Worm (Caenorhabditis elegans) whole organism, L3 larva: Measurements from ENCODE around the gene F36H9.5.
"Not testable (repeated sequence)": the region's sequence is repeated elsewhere in the genome, so short reads cannot be mapped to it uniquely, and the experiment has no call there.

Experiments
- ZK546.5 ChIP-seq: sonication (generic microtip); optimal IDR thresholded peaks from 2 replicates; lab custom pipeline; 2017; ENCODE audit warnings: missing biosample characterization, missing genetic modification characterization
- aly-2 ChIP-seq: fragments of 150-350 bp; optimal IDR thresholded peaks from 2 replicates; lab custom pipeline; 2014; ENCODE audit warnings: missing biosample characterization, missing genetic modification characterization
- ama-1 ChIP-seq: fragments of 150-350 bp; optimal IDR thresholded peaks from 2 replicates; lab custom pipeline; 2018
- ceh-16 ChIP-seq: sonication (generic microtip); optimal IDR thresholded peaks from 2 replicates; lab custom pipeline; 2017; ENCODE audit warnings: missing biosample characterization, missing genetic modification characterization
- ceh-82 ChIP-seq: fragments of 150-350 bp; optimal IDR thresholded peaks from 2 replicates; lab custom pipeline; 2014; ENCODE audit warnings: missing biosample characterization, missing genetic modification characterization
- ceh-9 ChIP-seq: sonication (generic microtip); optimal IDR thresholded peaks from 2 replicates; lab custom pipeline; 2018; ENCODE audit warnings: missing biosample characterization, missing genetic modification characterization
- egl-27 ChIP-seq: sonication (generic microtip); optimal IDR thresholded peaks from 4 replicates; lab custom pipeline; 2017; ENCODE audit warnings: missing biosample characterization, missing genetic modification reagents, missing genetic modification characterization
- egl-5 ChIP-seq: fragments of 150-350 bp; optimal IDR thresholded peaks from 2 replicates; lab custom pipeline; 2017; ENCODE audit warnings: missing biosample characterization, missing genetic modification reagents, missing genetic modification characterization, inconsistent platforms
- elt-2 ChIP-seq: sonication (generic microtip); optimal IDR thresholded peaks from 2 replicates; lab custom pipeline; 2016; ENCODE audit warnings: missing genetic modification reagents, mild to moderate bottlenecking, missing genetic modification characterization, missing compliant biosample characterization
- eor-1 ChIP-seq, 2 experiments: fragments of 150-350 bp; optimal IDR thresholded peaks; 2 replicates each; lab custom pipeline; 2014 to 2018; ENCODE audit warnings: missing biosample characterization in 2 of 2, missing genetic modification characterization in 2 of 2
- fkh-10 ChIP-seq: sonication (generic microtip); optimal IDR thresholded peaks from 2 replicates; lab custom pipeline; 2017; ENCODE audit warnings: missing biosample characterization, missing genetic modification reagents, missing genetic modification characterization
- fos-1 ChIP-seq: fragments of 150-350 bp; optimal IDR thresholded peaks from 2 replicates; lab custom pipeline; 2014; ENCODE audit warnings: missing biosample characterization, missing genetic modification characterization
- hmg-11 ChIP-seq: sonication (generic microtip); optimal IDR thresholded peaks from 2 replicates; lab custom pipeline; 2016; ENCODE audit warnings: missing genetic modification characterization, missing compliant biosample characterization
- jun-1 ChIP-seq: fragments of 150-350 bp; optimal IDR thresholded peaks from 2 replicates; lab custom pipeline; 2014; ENCODE audit warnings: missing biosample characterization, missing genetic modification reagents, missing genetic modification characterization
- lin-39 ChIP-seq: fragments of 150-350 bp; optimal IDR thresholded peaks from 2 replicates; lab custom pipeline; 2018; ENCODE audit warnings: missing biosample characterization, missing genetic modification reagents, missing genetic modification characterization
- lsy-12 ChIP-seq: sonication (generic microtip); optimal IDR thresholded peaks from 2 replicates; lab custom pipeline; 2016; ENCODE audit warnings: mild to moderate bottlenecking, missing genetic modification characterization, missing compliant biosample characterization
- mdl-1 ChIP-seq: fragments of 150-350 bp; optimal IDR thresholded peaks from 2 replicates; lab custom pipeline; 2014; ENCODE audit warnings: missing biosample characterization, missing genetic modification characterization
- mml-1 ChIP-seq: fragments of 150-350 bp; sonication (generic microtip); optimal IDR thresholded peaks from 3 replicates; lab custom pipeline; 2014; ENCODE audit warnings: missing biosample characterization, missing genetic modification characterization
- nfya-1 ChIP-seq: sonication (generic microtip); optimal IDR thresholded peaks from 2 replicates; lab custom pipeline; 2017; ENCODE audit warnings: missing genetic modification characterization, mild to moderate bottlenecking, missing compliant biosample characterization, antibody characterized with exemption, moderate library complexity; ENCODE audit not compliant: insufficient read depth
- nhr-23 ChIP-seq: fragments of 150-350 bp; optimal IDR thresholded peaks from 2 replicates; lab custom pipeline; 2014; ENCODE audit warnings: missing biosample characterization, missing genetic modification reagents, missing genetic modification characterization
- nhr-237 ChIP-seq: fragments of 150-350 bp; optimal IDR thresholded peaks from 2 replicates; lab custom pipeline; 2014; ENCODE audit warnings: missing biosample characterization, missing genetic modification characterization
- nhr-25 ChIP-seq: sonication (generic microtip); optimal IDR thresholded peaks from 2 replicates; lab custom pipeline; 2017; ENCODE audit warnings: missing biosample characterization, missing genetic modification characterization
- nhr-43 ChIP-seq: sonication (generic microtip); optimal IDR thresholded peaks from 2 replicates; lab custom pipeline; 2016; ENCODE audit warnings: mild to moderate bottlenecking, missing genetic modification characterization, missing compliant biosample characterization; ENCODE audit not compliant: poor library complexity, severe bottlenecking
- nhr-67 ChIP-seq: fragments of 150-350 bp; optimal IDR thresholded peaks from 2 replicates; lab custom pipeline; 2014; ENCODE audit warnings: missing biosample characterization, missing genetic modification characterization
- nhr-76 ChIP-seq: fragments of 150-350 bp; sonication (generic microtip); optimal IDR thresholded peaks from 5 replicates; lab custom pipeline; 2014; ENCODE audit warnings: missing biosample characterization, missing genetic modification characterization
- pha-4 ChIP-seq: fragments of 150-350 bp; optimal IDR thresholded peaks from 2 replicates; lab custom pipeline; 2014; ENCODE audit warnings: missing biosample characterization, missing genetic modification reagents, missing genetic modification characterization
- sea-2 ChIP-seq: fragments of 150-350 bp; sonication (generic microtip); optimal IDR thresholded peaks from 4 replicates; lab custom pipeline; 2014; ENCODE audit warnings: missing biosample characterization, missing genetic modification reagents, missing genetic modification characterization
- skn-1 ChIP-seq: fragments of 150-350 bp; optimal IDR thresholded peaks from 2 replicates; lab custom pipeline; 2014; ENCODE audit warnings: missing biosample characterization, missing genetic modification characterization
- tbx-2 ChIP-seq: sonication (generic microtip); optimal IDR thresholded peaks from 2 replicates; lab custom pipeline; 2016; ENCODE audit warnings: mild to moderate bottlenecking, missing genetic modification characterization, missing compliant biosample characterization
- unc-62 ChIP-seq: fragments of 150-350 bp; sonication (generic microtip); optimal IDR thresholded peaks from 4 replicates; lab custom pipeline; 2014; ENCODE audit warnings: missing biosample characterization, missing genetic modification reagents, missing genetic modification characterization
- zag-1 ChIP-seq: fragments of 150-350 bp; optimal IDR thresholded peaks from 2 replicates; lab custom pipeline; 2014; ENCODE audit warnings: missing biosample characterization, missing genetic modification characterization
- ztf-4 ChIP-seq: fragments of 150-350 bp; optimal IDR thresholded peaks from 2 replicates; lab custom pipeline; 2014; ENCODE audit warnings: missing biosample characterization, missing genetic modification characterization

F36H9.5 gene

DNA sequence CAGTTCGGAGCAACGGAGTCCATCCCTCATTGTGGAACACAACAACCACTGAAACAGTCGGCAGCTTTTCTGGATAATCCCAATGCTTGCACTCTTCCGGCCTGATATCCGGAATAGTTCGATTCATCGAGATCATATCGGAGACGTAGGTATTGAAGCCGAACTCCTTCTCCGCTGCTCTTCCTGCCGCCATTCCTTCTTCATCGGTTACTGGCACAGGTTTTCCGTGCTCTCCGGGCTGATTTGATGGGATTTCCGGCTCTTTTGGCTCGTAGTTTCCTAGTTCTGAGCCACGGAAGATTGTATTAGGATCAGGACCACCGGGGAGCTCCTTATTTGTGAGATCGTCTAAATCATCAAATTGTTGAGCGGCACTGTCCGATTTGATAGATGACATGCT lies 38.2 kb upstream of the F36H9.5 start:
- TF ChIP-seq unc-62 (GFP tag; lab: Kevin White, UChicago), result no peak
- TF ChIP-seq lsy-12 (tag; lab: Kevin White, UChicago), result no peak
- no peak for TF ChIP-seq ztf-4 (tag; lab: Kevin White, UChicago)
- no peak for TF ChIP-seq egl-27 (tag; lab: Kevin White, UChicago)
- no peak for TF ChIP-seq eor-1 (tag; optimal IDR thresholded peaks at IDR 0.05; lab: Kevin White, UChicago)
- TF ChIP-seq nfya-1 (tag; lab: Kevin White, UChicago), result no peak
- no peak for TF ChIP-seq jun-1 (tag; lab: Kevin White, UChicago)
- TF ChIP-seq, all 47 proteins: peak for 0

DNA sequence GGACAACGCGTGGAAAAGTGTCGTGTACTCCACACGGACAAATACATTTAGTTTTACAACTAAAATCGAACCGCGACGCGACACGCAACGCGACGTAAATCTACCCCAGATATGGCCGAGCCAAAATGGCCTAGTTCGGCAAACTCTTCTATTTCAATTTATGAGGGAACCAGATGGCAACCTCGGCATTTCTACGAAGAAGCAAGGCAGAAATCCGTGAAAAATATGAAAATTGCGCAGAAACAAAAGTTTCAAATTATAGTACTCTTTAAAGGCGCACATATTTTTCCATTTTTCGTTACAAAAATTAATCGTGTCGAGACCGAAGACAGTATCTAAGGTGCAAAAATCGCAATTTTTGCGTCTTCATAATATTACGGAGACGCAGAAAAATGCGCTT lies 33.0 kb upstream of the F36H9.5 start, which contains the start of gene Y46H3A.5:
Y46H3A.5 (minus strand) TSS at position 101 of the 400 bp plus-strand sequence.
- TF ChIP-seq mdl-1 (tag; lab: Kevin White, UChicago); nhr-43; ZK546.5 (tag; lab: Kevin White, UChicago): not testable (repeated sequence)

DNA sequence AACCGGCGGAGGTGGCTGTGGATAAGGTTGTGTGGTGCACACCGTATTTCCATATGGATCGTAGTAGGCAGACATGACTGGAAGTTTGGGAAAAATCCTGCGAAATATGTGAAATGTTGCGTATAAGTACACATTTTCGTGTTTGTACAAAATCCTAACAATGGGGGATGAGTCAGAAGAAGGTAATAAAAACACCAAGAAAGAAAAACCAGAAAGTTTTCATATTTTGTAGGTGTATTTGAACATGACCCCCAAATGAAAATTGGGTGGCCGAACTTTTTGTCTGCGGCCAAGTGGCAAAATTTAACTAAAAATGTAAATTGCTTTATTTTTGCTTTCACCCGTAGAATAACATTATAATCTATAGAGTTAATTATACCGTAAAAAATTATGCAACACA lies 29.2 kb upstream of the F36H9.5 start, which contains the start of gene Y46H3A.4:
Y46H3A.4 (minus strand) TSS at position 101 of the 400 bp plus-strand sequence.
- TF ChIP-seq ceh-9 (tag; lab: Kevin White, UChicago) (no peak), aly-2 (tag; lab: Kevin White, UChicago) (no peak)

DNA sequence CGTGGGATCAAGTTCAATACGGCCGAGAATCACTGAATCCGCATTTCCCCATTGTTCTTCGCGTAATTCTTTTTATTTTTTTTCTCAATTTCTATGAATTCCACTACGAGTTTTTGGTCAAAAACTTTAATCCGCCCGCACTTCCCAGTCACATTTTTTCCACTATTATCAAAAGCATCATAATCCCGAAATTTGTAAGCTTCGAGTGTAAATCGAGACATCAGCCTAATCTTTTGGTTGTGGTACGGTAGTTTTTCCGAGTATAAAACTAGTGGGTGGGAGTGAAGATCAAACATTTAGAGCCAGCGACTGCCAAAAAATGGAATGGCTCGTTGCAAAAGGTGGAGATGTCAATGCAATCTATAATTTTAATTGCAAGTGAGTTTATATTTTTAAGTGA lies 25.3 kb upstream of the F36H9.5 start, which contains the start of gene srt-42:
srt-42 (plus strand) TSS at position 301 of the 400 bp plus-strand sequence.
- TF ChIP-seq sea-2 (GFP tag; lab: Kevin White, UChicago) (no peak), nhr-23 (tag; lab: Kevin White, UChicago) (no peak), unc-62 (GFP tag; lab: Kevin White, UChicago) (no peak), lin-39 (no peak), ceh-16 (no peak), egl-5 (no peak), nhr-43 (no peak), fos-1 (tag; lab: Kevin White, UChicago) (no peak), fkh-10 (GFP tag; lab: Kevin White, UChicago) (no peak), ceh-82 (tag; lab: Kevin White, UChicago) (no peak), mml-1 (tag; lab: Kevin White, UChicago) (no peak), elt-2 (tag; lab: Kevin White, UChicago) (no peak), nhr-67 (tag; lab: Kevin White, UChicago) (no peak)

DNA sequence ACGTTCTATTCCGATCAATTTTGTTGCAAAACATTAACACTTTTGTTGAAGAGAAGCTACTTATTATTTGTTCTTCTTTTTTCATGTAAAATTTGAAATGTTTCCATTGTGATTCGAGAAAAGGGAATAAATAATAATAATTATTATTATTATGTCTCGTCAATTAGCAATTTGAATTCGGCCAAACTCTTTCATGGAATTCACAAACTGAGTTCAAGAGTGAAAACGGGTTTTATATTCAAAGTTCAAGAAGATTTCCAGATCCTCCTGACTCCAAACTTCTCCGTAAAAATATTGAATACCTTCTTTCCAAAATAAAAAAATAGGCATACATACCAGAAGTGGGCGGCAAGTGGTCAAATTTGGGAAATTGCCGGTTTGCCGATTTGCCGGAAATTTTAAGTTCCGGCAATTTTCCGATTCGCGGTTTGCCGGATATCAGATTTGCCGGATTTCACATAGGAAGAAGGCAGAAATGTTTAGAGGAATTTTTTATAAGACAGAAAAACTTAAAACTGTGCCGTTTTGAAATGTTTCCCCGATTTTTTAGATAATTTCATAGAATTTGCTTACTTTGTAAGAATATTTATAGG lies 24.0 kb upstream of the F36H9.5 start:
- peak; percentile 92 for TF ChIP-seq ama-1
- TF ChIP-seq egl-5, result peak; percentile 19
- TF ChIP-seq fkh-10 (GFP tag; lab: Kevin White, UChicago), result no peak
- no peak for TF ChIP-seq skn-1 (tag; lab: Kevin White, UChicago)
- peak; percentile 30 for TF ChIP-seq nfya-1 (tag; lab: Kevin White, UChicago)
- peak; percentile 49 for TF ChIP-seq pha-4 (tag; lab: Kevin White, UChicago)
- TF ChIP-seq nhr-25 (tag; lab: Kevin White, UChicago), result peak; percentile 13
- TF ChIP-seq, all 47 proteins: peak for 5

DNA sequence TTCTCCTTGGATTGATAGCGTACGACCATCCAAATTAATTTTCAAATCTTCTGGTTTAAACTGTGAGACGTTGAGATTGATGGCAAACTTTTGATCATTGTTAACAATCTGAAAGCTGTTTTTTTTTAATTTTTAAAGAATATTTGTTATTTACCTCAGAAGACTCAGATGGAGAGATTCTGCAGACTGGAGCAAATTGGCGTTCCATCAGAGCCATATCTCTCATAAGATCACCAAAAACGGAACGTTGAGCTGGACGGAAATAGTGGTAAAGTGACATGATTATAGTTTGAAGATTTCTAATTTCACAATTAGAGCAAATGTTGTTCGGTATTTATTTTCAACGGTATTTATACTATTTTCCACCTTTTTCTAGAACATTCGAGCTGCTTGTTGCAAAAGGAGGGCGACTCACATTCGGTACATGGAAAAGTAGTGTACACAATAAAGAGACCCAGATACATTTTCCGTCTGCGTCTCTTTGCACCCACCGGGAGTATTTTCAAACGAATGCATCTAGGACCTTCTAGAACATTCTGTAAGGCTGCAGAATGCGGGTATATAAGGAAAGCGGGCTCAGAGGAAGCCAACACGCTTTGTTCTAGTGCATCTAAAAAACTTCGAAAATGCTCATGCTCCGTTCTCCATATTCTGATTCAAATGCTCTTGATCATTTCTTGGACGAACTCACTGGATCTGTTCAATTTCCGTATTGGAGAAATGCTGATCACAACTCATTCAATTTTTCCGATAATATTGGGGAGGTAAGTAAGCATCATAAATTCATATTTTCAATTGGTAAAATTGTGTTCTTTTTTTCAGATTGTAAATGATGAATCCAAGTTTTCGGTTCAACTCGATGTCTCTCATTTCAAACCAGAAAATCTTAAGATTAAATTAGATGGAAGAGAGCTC lies 23.1 kb upstream of the F36H9.5 start, which contains the start of the genes hsp-16.2 and hsp-16.41:
hsp-16.2 (minus strand) TSS at position 313 of the 915 bp plus-strand sequence.
hsp-16.41 (plus strand) TSS at position 534 of the 915 bp plus-strand sequence.
- TF ChIP-seq mml-1 (tag; lab: Kevin White, UChicago) (no peak), lin-39 (peak; percentile 49), aly-2 (tag; lab: Kevin White, UChicago) (no peak), nhr-76 (no peak), eor-1 (tag; optimal IDR thresholded peaks at IDR 0.05; lab: Kevin White, UChicago) (peak in 1 of 2 experiments; percentile 69), skn-1 (tag; lab: Kevin White, UChicago) (peak; percentile 40), elt-2 (tag; lab: Kevin White, UChicago) (peak; percentile 28), ama-1 (peak; percentile 95), sea-2 (GFP tag; lab: Kevin White, UChicago) (peak; percentile 65), nhr-25 (tag; lab: Kevin White, UChicago) (peak; percentile 6), ceh-16 (no peak), mdl-1 (tag; lab: Kevin White, UChicago) (no peak), zag-1 (tag; lab: Kevin White, UChicago) (no peak), tbx-2 (tag; lab: Kevin White, UChicago) (no peak), nfya-1 (tag; lab: Kevin White, UChicago) (peak; percentile 81), nhr-67 (tag; lab: Kevin White, UChicago) (no peak), ceh-9 (tag; lab: Kevin White, UChicago) (no peak), lsy-12 (tag; lab: Kevin White, UChicago) (peak; percentile 46), hmg-11 (tag; lab: Kevin White, UChicago) (peak; percentile 29), pha-4 (tag; lab: Kevin White, UChicago) (peak; percentile 62), ceh-82 (tag; lab: Kevin White, UChicago) (no peak), nhr-237 (tag; lab: Kevin White, UChicago) (no peak)
